Worm (Caenorhabditis elegans) whole organism, L3 larva: ENCODE data around the gene mrpl-40.

Experiments used
- R02D3.7 ChIP-seq: fragments of 150-350 bp; optimal IDR thresholded peaks from 2 replicates; lab custom pipeline; 2014; ENCODE audit warnings: missing biosample characterization, missing genetic modification characterization
- ZK546.5 ChIP-seq: sonication (generic microtip); optimal IDR thresholded peaks from 2 replicates; lab custom pipeline; 2017; ENCODE audit warnings: missing biosample characterization, missing genetic modification characterization
- aly-2 ChIP-seq: fragments of 150-350 bp; optimal IDR thresholded peaks from 2 replicates; lab custom pipeline; 2014; ENCODE audit warnings: missing biosample characterization, missing genetic modification characterization
- ama-1 ChIP-seq: fragments of 150-350 bp; optimal IDR thresholded peaks from 2 replicates; lab custom pipeline; 2018
- ceh-16 ChIP-seq: sonication (generic microtip); optimal IDR thresholded peaks from 2 replicates; lab custom pipeline; 2017; ENCODE audit warnings: missing biosample characterization, missing genetic modification characterization
- ceh-82 ChIP-seq: fragments of 150-350 bp; optimal IDR thresholded peaks from 2 replicates; lab custom pipeline; 2014; ENCODE audit warnings: missing biosample characterization, missing genetic modification characterization
- ceh-9 ChIP-seq: sonication (generic microtip); optimal IDR thresholded peaks from 2 replicates; lab custom pipeline; 2018; ENCODE audit warnings: missing biosample characterization, missing genetic modification characterization
- daf-12 ChIP-seq: fragments of 150-350 bp; optimal IDR thresholded peaks from 2 replicates; lab custom pipeline; 2014; ENCODE audit warnings: missing biosample characterization, missing genetic modification reagents, missing genetic modification characterization
- egl-27 ChIP-seq: sonication (generic microtip); optimal IDR thresholded peaks from 4 replicates; lab custom pipeline; 2017; ENCODE audit warnings: missing biosample characterization, missing genetic modification reagents, missing genetic modification characterization
- egl-5 ChIP-seq: fragments of 150-350 bp; optimal IDR thresholded peaks from 2 replicates; lab custom pipeline; 2017; ENCODE audit warnings: missing biosample characterization, missing genetic modification reagents, missing genetic modification characterization, inconsistent platforms
- elt-3 ChIP-seq, 3 experiments: fragments of 150-350 bp in 1 of 3; sonication (generic microtip) in 2 of 3; optimal IDR thresholded peaks; 2 replicates in 2 of 3; 4 replicates in 1 of 3; lab custom pipeline; 2014 to 2017; ENCODE audit warnings: missing biosample characterization in 3 of 3, missing genetic modification characterization in 3 of 3
- eor-1 ChIP-seq, 2 experiments: fragments of 150-350 bp; optimal IDR thresholded peaks; 2 replicates each; lab custom pipeline; 2014 to 2018; ENCODE audit warnings: missing biosample characterization in 2 of 2, missing genetic modification characterization in 2 of 2
- fkh-10 ChIP-seq: sonication (generic microtip); optimal IDR thresholded peaks from 2 replicates; lab custom pipeline; 2017; ENCODE audit warnings: missing biosample characterization, missing genetic modification reagents, missing genetic modification characterization
- fkh-2 ChIP-seq: fragments of 150-350 bp; optimal IDR thresholded peaks from 2 replicates; lab custom pipeline; 2014; ENCODE audit warnings: missing biosample characterization, missing genetic modification reagents, missing genetic modification characterization
- fos-1 ChIP-seq: fragments of 150-350 bp; optimal IDR thresholded peaks from 2 replicates; lab custom pipeline; 2014; ENCODE audit warnings: missing biosample characterization, missing genetic modification characterization
- hmg-11 ChIP-seq: sonication (generic microtip); optimal IDR thresholded peaks from 2 replicates; lab custom pipeline; 2016; ENCODE audit warnings: missing genetic modification characterization, missing compliant biosample characterization
- lin-15B ChIP-seq: fragments of 150-350 bp; optimal IDR thresholded peaks from 2 replicates; lab custom pipeline; 2014; ENCODE audit warnings: missing biosample characterization, missing genetic modification characterization
- lin-39 ChIP-seq: fragments of 150-350 bp; optimal IDR thresholded peaks from 2 replicates; lab custom pipeline; 2018; ENCODE audit warnings: missing biosample characterization, missing genetic modification reagents, missing genetic modification characterization
- mdl-1 ChIP-seq: fragments of 150-350 bp; optimal IDR thresholded peaks from 2 replicates; lab custom pipeline; 2014; ENCODE audit warnings: missing biosample characterization, missing genetic modification characterization
- mml-1 ChIP-seq: fragments of 150-350 bp; sonication (generic microtip); optimal IDR thresholded peaks from 3 replicates; lab custom pipeline; 2014; ENCODE audit warnings: missing biosample characterization, missing genetic modification characterization
- nfya-1 ChIP-seq: sonication (generic microtip); optimal IDR thresholded peaks from 2 replicates; lab custom pipeline; 2017; ENCODE audit warnings: missing genetic modification characterization, mild to moderate bottlenecking, missing compliant biosample characterization, antibody characterized with exemption, moderate library complexity; ENCODE audit not compliant: insufficient read depth
- nhr-11 ChIP-seq: fragments of 150-350 bp; optimal IDR thresholded peaks from 2 replicates; lab custom pipeline; 2014; ENCODE audit warnings: missing biosample characterization, missing genetic modification characterization
- nhr-12 ChIP-seq: fragments of 150-350 bp; optimal IDR thresholded peaks from 2 replicates; lab custom pipeline; 2014; ENCODE audit warnings: missing biosample characterization, missing genetic modification characterization
- nhr-23 ChIP-seq: fragments of 150-350 bp; optimal IDR thresholded peaks from 2 replicates; lab custom pipeline; 2014; ENCODE audit warnings: missing biosample characterization, missing genetic modification reagents, missing genetic modification characterization
- nhr-25 ChIP-seq: sonication (generic microtip); optimal IDR thresholded peaks from 2 replicates; lab custom pipeline; 2017; ENCODE audit warnings: missing biosample characterization, missing genetic modification characterization
- nhr-28 ChIP-seq: fragments of 150-350 bp; optimal IDR thresholded peaks from 2 replicates; lab custom pipeline; 2014; ENCODE audit warnings: missing biosample characterization, missing genetic modification characterization
- nhr-43 ChIP-seq: sonication (generic microtip); optimal IDR thresholded peaks from 2 replicates; lab custom pipeline; 2016; ENCODE audit warnings: mild to moderate bottlenecking, missing genetic modification characterization, missing compliant biosample characterization; ENCODE audit not compliant: poor library complexity, severe bottlenecking
- nhr-67 ChIP-seq: fragments of 150-350 bp; optimal IDR thresholded peaks from 2 replicates; lab custom pipeline; 2014; ENCODE audit warnings: missing biosample characterization, missing genetic modification characterization
- nhr-76 ChIP-seq: fragments of 150-350 bp; sonication (generic microtip); optimal IDR thresholded peaks from 5 replicates; lab custom pipeline; 2014; ENCODE audit warnings: missing biosample characterization, missing genetic modification characterization
- nhr-77 ChIP-seq: fragments of 150-350 bp; optimal IDR thresholded peaks from 2 replicates; lab custom pipeline; 2014; ENCODE audit warnings: missing biosample characterization, missing genetic modification characterization
- pqm-1 ChIP-seq: fragments of 150-350 bp; optimal IDR thresholded peaks from 2 replicates; lab custom pipeline; 2017; ENCODE audit warnings: missing biosample characterization, missing genetic modification characterization, inconsistent platforms
- sea-2 ChIP-seq: fragments of 150-350 bp; sonication (generic microtip); optimal IDR thresholded peaks from 4 replicates; lab custom pipeline; 2014; ENCODE audit warnings: missing biosample characterization, missing genetic modification reagents, missing genetic modification characterization
- skn-1 ChIP-seq: fragments of 150-350 bp; optimal IDR thresholded peaks from 2 replicates; lab custom pipeline; 2014; ENCODE audit warnings: missing biosample characterization, missing genetic modification characterization
- snpc-4 ChIP-seq: fragments of 150-350 bp; optimal IDR thresholded peaks from 2 replicates; lab custom pipeline; 2014; ENCODE audit warnings: missing biosample characterization, missing genetic modification characterization
- tbx-2 ChIP-seq: sonication (generic microtip); optimal IDR thresholded peaks from 2 replicates; lab custom pipeline; 2016; ENCODE audit warnings: mild to moderate bottlenecking, missing genetic modification characterization, missing compliant biosample characterization
- unc-39 ChIP-seq: sonication (generic microtip); optimal IDR thresholded peaks from 4 replicates; lab custom pipeline; 2017; ENCODE audit warnings: missing biosample characterization, missing genetic modification characterization
- unc-62 ChIP-seq: fragments of 150-350 bp; sonication (generic microtip); optimal IDR thresholded peaks from 4 replicates; lab custom pipeline; 2014; ENCODE audit warnings: missing biosample characterization, missing genetic modification reagents, missing genetic modification characterization
- zag-1 ChIP-seq: fragments of 150-350 bp; optimal IDR thresholded peaks from 2 replicates; lab custom pipeline; 2014; ENCODE audit warnings: missing biosample characterization, missing genetic modification characterization
- ztf-4 ChIP-seq: fragments of 150-350 bp; optimal IDR thresholded peaks from 2 replicates; lab custom pipeline; 2014; ENCODE audit warnings: missing biosample characterization, missing genetic modification characterization

Gene mrpl-40

ce11 chrIII:66160-66559 lies 21.2 kb upstream of the mrpl-40 start, which contains the start of gene pck-1:
Gene pck-1, minus strand, starts transcription at chrIII:66260.
- TF ChIP-seq pqm-1 (tag; lab: Kevin White, UChicago) = no peak
- TF ChIP-seq egl-5 (tag; lab: Kevin White, UChicago) = no peak
- TF ChIP-seq sea-2 = no peak
- TF ChIP-seq nhr-11 = no peak
- TF ChIP-seq R02D3.7 (tag; lab: Kevin White, UChicago) = no peak
- no peak for TF ChIP-seq nhr-77 (tag; lab: Kevin White, UChicago)
- no peak for TF ChIP-seq nhr-12
- TF ChIP-seq fkh-2 (tag; lab: Kevin White, UChicago) = no peak
- no peak for TF ChIP-seq lin-15B
- no peak for TF ChIP-seq lin-39 (tag; lab: Kevin White, UChicago)
- TF ChIP-seq nhr-43 = no peak

- TF ChIP-seq nhr-25 (tag; lab: Kevin White, UChicago) (no peak), ceh-82 (tag; lab: Kevin White, UChicago) (no peak), nfya-1 (peak; percentile 66), ztf-4 (tag; lab: Kevin White, UChicago) (no peak), aly-2 (no peak), lin-39 (tag; lab: Kevin White, UChicago) (peak; percentile 81), hmg-11 (tag; lab: Kevin White, UChicago) (peak; percentile 42), ama-1 (lab: Kevin White, UChicago) (peak; percentile 88), snpc-4 (tag; lab: Kevin White, UChicago) (no peak), lin-15B (peak; percentile 19), fos-1 (no peak)
Observed at ce11 chrIII:67025-67424, 20.3 kb upstream of the mrpl-40 start.

- TF ChIP-seq mml-1 (tag; lab: Kevin White, UChicago) = no peak
- TF ChIP-seq skn-1 (tag; lab: Kevin White, UChicago) = no peak
- TF ChIP-seq nhr-77 (tag; lab: Kevin White, UChicago) = no peak
- no peak for TF ChIP-seq fkh-2 (tag; lab: Kevin White, UChicago)
- TF ChIP-seq nhr-23 = no peak
- no peak for TF ChIP-seq lin-39 (tag; lab: Kevin White, UChicago)
- no peak for TF ChIP-seq egl-5 (tag; lab: Kevin White, UChicago)
- TF ChIP-seq egl-27 = no peak
- no peak for TF ChIP-seq nhr-25 (tag; lab: Kevin White, UChicago)
- TF ChIP-seq nhr-67 (tag; lab: Kevin White, UChicago) = no peak
- TF ChIP-seq aly-2 = no peak
- no peak for TF ChIP-seq snpc-4 (tag; lab: Kevin White, UChicago)
- TF ChIP-seq eor-1 (tag; optimal IDR thresholded peaks at IDR 0.05; lab: Kevin White, UChicago) = no peak
- no peak for TF ChIP-seq pqm-1 (tag; lab: Kevin White, UChicago)
- TF ChIP-seq ZK546.5 (tag; lab: Kevin White, UChicago) = no peak
Observed at ce11 chrIII:69652-70051, 17.7 kb upstream of the mrpl-40 start, which contains the start of gene spt-4. Gene spt-4, minus strand, starts transcription at chrIII:69752.

ce11 chrIII:72078-72477 lies 15.3 kb upstream of the mrpl-40 start:
- TF ChIP-seq tbx-2 (tag; lab: Kevin White, UChicago) = no peak
- TF ChIP-seq unc-39 = no peak
- no peak for TF ChIP-seq snpc-4 (tag; lab: Kevin White, UChicago)
- TF ChIP-seq nhr-25 (tag; lab: Kevin White, UChicago) = no peak

ce11 chrIII:84372-84771 lies 3.0 kb upstream of the mrpl-40 start:
- TF ChIP-seq fos-1 (no peak), nhr-11 (no peak), ceh-16 (tag; lab: Kevin White, UChicago) (no peak), nfya-1 (peak; percentile 93), nhr-23 (no peak), nhr-77 (tag; lab: Kevin White, UChicago) (no peak), sea-2 (no peak)
- TF ChIP-seq, all 47 proteins: peak for 1

DNA sequence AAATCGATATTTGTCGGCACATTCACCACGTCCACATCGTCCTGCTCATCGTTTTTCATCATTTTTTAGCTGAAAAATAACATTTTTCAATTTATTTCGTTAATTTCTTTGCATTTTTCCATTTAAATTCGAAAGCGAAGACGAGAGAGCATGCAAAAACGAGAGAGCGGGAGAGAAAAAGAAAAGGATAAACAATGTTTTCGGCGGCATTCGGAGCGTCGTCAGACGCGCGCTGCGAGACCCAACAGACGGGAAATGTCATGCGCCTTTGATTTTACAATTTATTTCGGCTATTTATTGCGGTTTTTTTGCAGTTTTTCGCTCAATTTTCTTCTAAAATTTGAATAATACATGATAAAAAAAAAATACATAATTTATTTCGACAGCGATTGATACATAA lies 1.0 kb upstream of the mrpl-40 start, which contains the start of gene attf-3:
TSS of gene attf-3 (minus strand) at position 69 of the 400 bp plus-strand sequence.
- TF ChIP-seq elt-3 (tag; optimal IDR thresholded peaks at IDR 0.05; lab: Kevin White, UChicago) (no peak), unc-62 (GFP tag; lab: Kevin White, UChicago) (no peak), ceh-9 (tag; lab: Kevin White, UChicago) (no peak), R02D3.7 (tag; lab: Kevin White, UChicago) (peak; percentile 64), daf-12 (tag; lab: Kevin White, UChicago) (no peak), skn-1 (tag; lab: Kevin White, UChicago) (no peak), zag-1 (tag; lab: Kevin White, UChicago) (no peak), ZK546.5 (tag; lab: Kevin White, UChicago) (no peak), mml-1 (tag; lab: Kevin White, UChicago) (no peak), fkh-10 (GFP tag; lab: Kevin White, UChicago) (peak; percentile 21), mdl-1 (tag; lab: Kevin White, UChicago) (no peak), tbx-2 (tag; lab: Kevin White, UChicago) (no peak), lin-15B (peak; percentile 83), nhr-76 (no peak), nhr-25 (tag; lab: Kevin White, UChicago) (peak; percentile 17), hmg-11 (tag; lab: Kevin White, UChicago) (peak; percentile 87), nhr-77 (tag; lab: Kevin White, UChicago) (no peak), nhr-43 (no peak), nhr-23 (peak; percentile 66), ama-1 (lab: Kevin White, UChicago) (no peak), nhr-67 (tag; lab: Kevin White, UChicago) (no peak), snpc-4 (tag; lab: Kevin White, UChicago) (peak; percentile 51), nfya-1 (peak; percentile 82), ceh-82 (tag; lab: Kevin White, UChicago) (no peak), lin-39 (tag; lab: Kevin White, UChicago) (peak; percentile 66), fkh-2 (tag; lab: Kevin White, UChicago) (peak; percentile 44), ztf-4 (tag; lab: Kevin White, UChicago) (no peak), nhr-28 (no peak)
